Worm (Caenorhabditis elegans): Measurements from ENCODE around the gene acr-3.

ce11 chrX:6702249-6702648 lies 7.1 kb upstream of the acr-3 start, which contains the start of gene acr-2:
- TF ChIP-seq him-1 (tag; optimal IDR thresholded peaks at IDR 0.05) (no peak), dao-5 (tag; optimal IDR thresholded peaks at IDR 0.05) (no peak)

All from whole organism, L4/young adult.